Fruit fly (Drosophila melanogaster) whole organism, wandering third instar larva: Measurements from ENCODE around the gene csw.

Experiments used
- Abd-B ChIP-seq: fragments of >200 bp; optimal IDR thresholded peaks from 2 replicates; lab custom pipeline; 2017; ENCODE audit warnings: missing biosample characterization, missing genetic modification characterization
- CG32264 ChIP-seq: fragments of 200-800 bp; sonication (Bioruptor generic); optimal IDR thresholded peaks from 2 replicates; lab custom pipeline; 2016; ENCODE audit warnings: missing biosample characterization, missing genetic modification characterization
- CG9705 ChIP-seq: fragments of 200-800 bp; sonication (Bioruptor generic); optimal IDR thresholded peaks from 2 replicates; lab custom pipeline; 2018; ENCODE audit warnings: missing biosample characterization, mild to moderate bottlenecking, missing genetic modification characterization
- CrebA ChIP-seq: fragments of 200-800 bp; sonication (Bioruptor generic); optimal IDR thresholded peaks from 2 replicates; lab custom pipeline; 2016; ENCODE audit warnings: missing biosample characterization, mild to moderate bottlenecking, missing genetic modification characterization, borderline replicate concordance
- Dfd ChIP-seq: fragments of >200 bp; optimal IDR thresholded peaks from 2 replicates; lab custom pipeline; 2017; ENCODE audit warnings: missing biosample characterization, missing genetic modification characterization
- Dif ChIP-seq: fragments of 200-275, 200-300 bp; sonication (Bioruptor generic); optimal IDR thresholded peaks from 2 replicates; lab custom pipeline; 2018; ENCODE audit warnings: missing biosample characterization, missing genetic modification characterization; ENCODE audit not compliant: partially characterized antibody
- GATAd ChIP-seq: sonication (Bioruptor generic); optimal IDR thresholded peaks from 2 replicates; lab custom pipeline; 2016; ENCODE audit warnings: missing biosample characterization, missing genetic modification characterization
- HLH106 ChIP-seq: fragments of 200-800 bp; optimal IDR thresholded peaks from 3 replicates; lab custom pipeline; 2019; ENCODE audit warnings: missing biosample characterization, mild to moderate bottlenecking, missing genetic modification characterization, moderate library complexity
- Hnf4 ChIP-seq: fragments of 200-800 bp; sonication (Bioruptor generic); optimal IDR thresholded peaks from 2 replicates; lab custom pipeline; 2016; ENCODE audit warnings: missing biosample characterization, mild to moderate bottlenecking, missing genetic modification characterization
- Hr78 ChIP-seq: fragments of >200 bp; optimal IDR thresholded peaks from 2 replicates; lab custom pipeline; 2017; ENCODE audit warnings: missing biosample characterization, missing genetic modification characterization
- Hr83 ChIP-seq: fragments of 200-300 bp; sonication (Bioruptor generic); optimal IDR thresholded peaks from 2 replicates; lab custom pipeline; 2016; ENCODE audit warnings: missing biosample characterization, mild to moderate bottlenecking, missing genetic modification characterization, moderate library complexity; ENCODE audit not compliant: poor library complexity, severe bottlenecking
- Jra ChIP-seq: sonication (Bioruptor generic); optimal IDR thresholded peaks from 2 replicates; lab custom pipeline; 2016; ENCODE audit warnings: missing biosample characterization, missing genetic modification characterization
- Mio ChIP-seq: sonication (Bioruptor generic); optimal IDR thresholded peaks from 2 replicates; lab custom pipeline; 2016; ENCODE audit warnings: missing biosample characterization, missing genetic modification characterization
- Myc ChIP-seq: fragments of >200 bp; optimal IDR thresholded peaks from 2 replicates; lab custom pipeline; 2017
- N ChIP-seq: fragments of >200 bp; optimal IDR thresholded peaks from 2 replicates; lab custom pipeline; 2018; ENCODE audit warnings: missing biosample characterization, missing external identifiers, missing genetic modification characterization
- OdsH ChIP-seq: fragments of 200-800 bp; sonication (Bioruptor generic); optimal IDR thresholded peaks from 2 replicates; lab custom pipeline; 2016; ENCODE audit warnings: missing biosample characterization, mild to moderate bottlenecking, missing genetic modification characterization
- Rel ChIP-seq, 2 experiments: fragments of 200-800 bp; sonication (Bioruptor generic) in 1 of 2; optimal IDR thresholded peaks; 2 replicates in 1 of 2; 3 replicates in 1 of 2; lab custom pipeline; 2016 to 2019; ENCODE audit warnings: mild to moderate bottlenecking in 2 of 2, missing biosample characterization in 2 of 2, missing genetic modification characterization in 2 of 2, moderate library complexity in 1 of 2
- Sp1 ChIP-seq: fragments of 200-800 bp; sonication (Bioruptor generic); optimal IDR thresholded peaks from 3 replicates; lab custom pipeline; 2019; ENCODE audit warnings: missing biosample characterization, mild to moderate bottlenecking, missing genetic modification characterization, moderate library complexity
- Vsx2 ChIP-seq: fragments of 200-300, 225-300 bp; sonication (Bioruptor generic); optimal IDR thresholded peaks from 2 replicates; lab custom pipeline; 2018; ENCODE audit warnings: missing biosample characterization, missing genetic modification characterization; ENCODE audit not compliant: partially characterized antibody
- br ChIP-seq: fragments of 200-800 bp; sonication (Bioruptor generic); optimal IDR thresholded peaks from 2 replicates; lab custom pipeline; 2016; ENCODE audit warnings: missing biosample characterization, missing genetic modification characterization
- brk ChIP-seq: fragments of 200-800 bp; sonication (Bioruptor generic); optimal IDR thresholded peaks from 2 replicates; lab custom pipeline; 2016; ENCODE audit warnings: missing biosample characterization, mild to moderate bottlenecking, missing genetic modification characterization
- dl ChIP-seq, 2 experiments: fragments of 175-275, 200-275 bp in 1 of 2; fragments of 200-275 bp in 1 of 2; sonication (Bioruptor generic); optimal IDR thresholded peaks; lab custom pipeline; 2018; ENCODE audit warnings: mild to moderate bottlenecking in 2 of 2, missing biosample characterization in 2 of 2, missing genetic modification characterization in 2 of 2, moderate library complexity in 2 of 2; ENCODE audit not compliant: partially characterized antibody in 2 of 2, insufficient read depth in 1 of 2
- dmrt93B ChIP-seq: fragments of 200-800 bp; sonication (Bioruptor generic); optimal IDR thresholded peaks from 2 replicates; lab custom pipeline; 2018; ENCODE audit warnings: missing biosample characterization, mild to moderate bottlenecking, missing genetic modification characterization
- dsf ChIP-seq: sonication (Bioruptor generic); optimal IDR thresholded peaks from 2 replicates; lab custom pipeline; 2016; ENCODE audit warnings: missing biosample characterization, missing genetic modification characterization, borderline replicate concordance
- ey ChIP-seq: fragments of 200-800 bp; sonication (Bioruptor generic); optimal IDR thresholded peaks from 2 replicates; lab custom pipeline; 2016; ENCODE audit warnings: missing biosample characterization, missing genetic modification characterization
- foxo ChIP-seq, 2 experiments: fragments of 200-800 bp; sonication (Bioruptor generic); optimal IDR thresholded peaks; 2 replicates in 1 of 2; 3 replicates in 1 of 2; lab custom pipeline; 2016 to 2017; ENCODE audit warnings: missing biosample characterization in 2 of 2, missing genetic modification characterization in 2 of 2
- fru ChIP-seq: fragments of 200-800 bp; sonication (Bioruptor generic); optimal IDR thresholded peaks from 3 replicates; lab custom pipeline; 2016; ENCODE audit warnings: missing biosample characterization, mild to moderate bottlenecking, missing genetic modification characterization
- h ChIP-seq: fragments of 200-800 bp; sonication (Bioruptor generic); optimal IDR thresholded peaks from 3 replicates; lab custom pipeline; 2016; ENCODE audit warnings: missing biosample characterization, mild to moderate bottlenecking, missing genetic modification characterization
- jim ChIP-seq: fragments of 175-275, 200-325 bp; sonication (Bioruptor generic); optimal IDR thresholded peaks from 2 replicates; lab custom pipeline; 2016; ENCODE audit warnings: missing biosample characterization, mild to moderate bottlenecking, missing genetic modification characterization
- lola ChIP-seq: fragments of >200 bp; optimal IDR thresholded peaks from 2 replicates; lab custom pipeline; 2017; ENCODE audit warnings: missing biosample characterization, missing genetic modification characterization
- pan ChIP-seq: fragments of >200 bp; optimal IDR thresholded peaks from 2 replicates; lab custom pipeline; 2017
- psq ChIP-seq: fragments of 200-800 bp; sonication (Bioruptor generic); optimal IDR thresholded peaks from 3 replicates; lab custom pipeline; 2017; ENCODE audit warnings: missing biosample characterization, mild to moderate bottlenecking, missing genetic modification characterization, moderate library complexity
- rgr ChIP-seq: fragments of 200-800 bp; sonication (Bioruptor generic); optimal IDR thresholded peaks from 3 replicates; lab custom pipeline; 2016; ENCODE audit warnings: missing biosample characterization, mild to moderate bottlenecking, missing genetic modification characterization
- sage ChIP-seq: fragments of 200-800 bp; sonication (Bioruptor generic); optimal IDR thresholded peaks from 2 replicates; lab custom pipeline; 2016; ENCODE audit warnings: missing biosample characterization, mild to moderate bottlenecking, missing genetic modification characterization
- sv ChIP-seq: fragments of 200-800 bp; sonication (Bioruptor generic); optimal IDR thresholded peaks from 3 replicates; lab custom pipeline; 2016; ENCODE audit warnings: missing biosample characterization, missing genetic modification characterization
- tai ChIP-seq: sonication (Bioruptor generic); optimal IDR thresholded peaks from 2 replicates; lab custom pipeline; 2016; ENCODE audit warnings: missing biosample characterization, missing genetic modification characterization
- usp ChIP-seq: fragments of >200 bp; optimal IDR thresholded peaks from 2 replicates; lab custom pipeline; 2017; ENCODE audit warnings: missing biosample characterization, missing genetic modification characterization
- woc ChIP-seq: sonication (Bioruptor generic); optimal IDR thresholded peaks from 2 replicates; lab custom pipeline; 2016; ENCODE audit warnings: missing biosample characterization, mild to moderate bottlenecking, missing genetic modification characterization

The csw gene

DNA sequence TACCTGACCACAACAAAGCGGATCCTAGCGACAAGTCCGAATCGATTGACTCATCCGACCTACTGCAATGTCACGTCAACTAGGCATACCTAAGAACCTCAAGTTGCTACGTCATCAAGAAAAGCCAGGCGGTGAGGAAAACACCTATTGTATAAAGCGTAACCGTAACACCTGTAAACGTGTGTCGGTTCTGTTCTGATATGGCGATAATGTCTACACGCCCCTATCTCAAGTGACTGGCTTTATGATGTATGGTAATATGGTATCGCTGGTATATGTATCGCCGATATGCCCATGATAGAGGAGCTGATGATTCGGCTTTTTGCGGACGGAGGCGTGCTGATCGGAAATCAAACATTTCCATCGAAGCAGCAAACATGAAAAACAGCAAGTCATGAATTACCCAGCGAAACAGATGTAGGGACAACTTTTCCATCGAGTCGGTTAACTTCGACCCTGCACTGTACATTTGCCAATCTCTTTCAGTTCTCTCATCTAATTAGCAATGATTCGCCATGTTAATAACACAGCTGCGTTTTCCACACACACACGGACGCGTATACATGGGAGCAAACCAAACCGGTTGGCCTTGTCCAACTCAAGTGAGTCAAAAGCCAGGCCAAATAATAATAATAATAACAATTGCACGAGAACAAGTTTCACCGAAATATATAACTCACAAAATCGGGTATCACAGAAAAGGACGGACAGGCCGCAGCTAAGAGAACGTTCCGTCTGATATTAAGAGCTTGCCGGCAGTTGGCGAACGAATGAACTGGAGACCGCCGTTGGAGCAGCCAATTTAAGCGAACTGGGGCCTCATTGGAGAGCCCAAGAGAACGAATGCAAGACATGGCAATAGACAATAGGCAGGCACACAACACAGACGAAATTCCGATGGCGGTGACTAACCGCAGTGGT, 24.0 kb upstream of the csw start:
- peak; percentile 17 for TF ChIP-seq Rel (GFP tag; optimal IDR thresholded peaks at IDR 0.05; lab: Kevin White, UChicago)
- no peak for TF ChIP-seq Rel (tag; optimal IDR thresholded peaks at IDR 0.05; lab: Kevin White, UChicago)
- TF ChIP-seq OdsH (GFP tag; lab: Kevin White, UChicago): no peak
- no peak for TF ChIP-seq fru
- TF ChIP-seq Jra (GFP tag; lab: Kevin White, UChicago): no peak

DNA sequence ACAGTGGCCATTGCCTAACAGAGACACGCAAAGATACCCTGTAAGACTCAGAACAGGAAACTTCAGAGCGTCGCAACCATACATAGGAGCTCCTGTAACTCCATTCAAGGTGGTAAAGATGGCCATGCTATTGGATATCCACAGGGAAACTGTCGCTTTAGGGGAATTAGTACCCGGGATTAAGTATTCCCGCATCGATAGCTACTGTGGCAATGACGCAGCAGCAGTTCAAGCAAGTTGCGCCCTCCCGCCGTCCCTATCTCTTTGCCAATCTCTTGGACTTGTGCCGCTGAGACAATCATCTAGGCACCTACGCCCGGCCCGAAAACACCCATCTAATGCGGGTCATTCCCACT, 23.3 kb upstream of the csw start:
- TF ChIP-seq Hr83 (GFP tag; lab: Kevin White, UChicago) (no peak), dl (GFP tag; optimal IDR thresholded peaks at IDR 0.05; lab: Kevin White, UChicago; ENCODE audit: insufficient read depth in 1 of 2, partially characterized antibody in 2 of 2) (no peak), Abd-B (no peak), ey (GFP tag; lab: Kevin White, UChicago) (peak; percentile 61), HLH106 (tag; lab: Kevin White, UChicago) (peak; percentile 73), h (peak; percentile 78), foxo (GFP tag; optimal IDR thresholded peaks at IDR 0.05; lab: Kevin White, UChicago) (peak in 1 of 2 experiments; percentile 74), CG9705 (GFP tag; lab: Kevin White, UChicago) (no peak), sage (GFP tag; lab: Kevin White, UChicago) (no peak), OdsH (GFP tag; lab: Kevin White, UChicago) (peak; percentile 54), rgr (GFP tag; lab: Kevin White, UChicago) (peak; percentile 39), dsf (no peak), fru (peak; percentile 78), Jra (GFP tag; lab: Kevin White, UChicago) (peak; percentile 43), woc (GFP tag; lab: Kevin White, UChicago) (peak; percentile 36), Hnf4 (no peak), GATAd (GFP tag; lab: Kevin White, UChicago) (no peak), usp (GFP tag; lab: Kevin White, UChicago) (no peak), Hr78 (GFP tag; lab: Kevin White, UChicago) (no peak), Rel (GFP tag; optimal IDR thresholded peaks at IDR 0.05; lab: Kevin White, UChicago) (no peak), Rel (tag; optimal IDR thresholded peaks at IDR 0.05; lab: Kevin White, UChicago) (peak; percentile 59), brk (GFP tag; lab: Kevin White, UChicago) (no peak), Dif (GFP tag; lab: Kevin White, UChicago) (no peak), jim (no peak), lola (GFP tag; lab: Kevin White, UChicago) (no peak), Vsx2 (no peak), CrebA (no peak), psq (GFP tag; lab: Kevin White, UChicago) (peak; percentile 54), br (GFP tag; lab: Kevin White, UChicago) (peak; percentile 60), dmrt93B (GFP tag; lab: Kevin White, UChicago) (peak; percentile 50), pan (lab: Kevin White, UChicago) (no peak), Sp1 (GFP tag; lab: Kevin White, UChicago) (peak; percentile 21), sv (GFP tag; lab: Kevin White, UChicago) (no peak), tai (GFP tag; lab: Kevin White, UChicago) (no peak)

DNA sequence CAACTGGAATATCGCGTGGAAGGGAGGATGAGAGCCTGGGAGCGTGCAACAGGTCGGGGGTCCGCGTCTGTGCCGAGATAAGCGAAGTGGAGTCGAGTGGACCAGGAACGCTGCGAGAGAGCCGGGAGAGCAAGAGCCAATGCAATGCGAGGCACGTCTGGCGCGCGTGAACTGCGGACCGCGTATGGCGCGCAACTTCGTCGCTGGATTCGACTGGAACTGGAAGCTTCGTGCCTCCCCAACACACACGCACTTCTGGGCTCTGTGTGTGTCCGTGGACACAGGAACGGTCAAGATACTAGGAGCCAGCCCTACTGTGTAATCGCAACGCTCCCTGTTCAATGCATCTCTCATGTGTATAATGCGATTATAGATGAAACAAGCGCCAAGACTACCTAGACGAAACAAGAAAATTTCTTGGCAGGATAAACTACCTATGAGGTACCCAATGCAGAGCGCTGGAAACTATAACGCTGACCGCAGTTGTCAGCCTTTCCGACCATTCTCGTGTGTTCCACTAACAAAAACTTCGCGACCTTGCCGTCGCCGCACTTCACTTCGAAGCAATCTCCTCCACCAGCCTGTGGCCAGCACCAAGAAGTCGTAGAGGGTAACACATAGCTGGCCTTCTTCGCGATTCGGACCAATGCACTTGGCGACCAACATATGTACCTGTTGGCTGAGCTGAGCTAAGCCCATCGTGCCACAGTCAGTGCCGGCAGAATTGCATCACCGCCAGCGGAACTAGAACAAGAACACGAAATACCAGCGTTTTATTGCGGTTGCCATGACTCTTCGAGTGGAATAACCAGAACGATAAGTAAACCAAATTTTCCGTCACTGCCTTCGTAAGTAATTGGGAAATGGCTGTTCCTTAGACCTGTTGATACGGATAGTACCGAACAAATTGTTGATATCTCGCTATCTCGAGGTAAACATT, 21.9 kb upstream of the csw start, which contains the start of gene Rtca:
Rtca (plus strand) TSS at position 536 of the 940 bp plus-strand sequence.
- TF ChIP-seq h (peak; percentile 91), sage (GFP tag; lab: Kevin White, UChicago) (no peak), brk (GFP tag; lab: Kevin White, UChicago) (no peak), sv (GFP tag; lab: Kevin White, UChicago) (peak; percentile 8), usp (GFP tag; lab: Kevin White, UChicago) (no peak), GATAd (GFP tag; lab: Kevin White, UChicago) (no peak), jim (no peak), Hr78 (GFP tag; lab: Kevin White, UChicago) (no peak), CrebA (no peak), N (GFP tag; lab: Kevin White, UChicago) (no peak), Rel (GFP tag; optimal IDR thresholded peaks at IDR 0.05; lab: Kevin White, UChicago) (peak; percentile 38), Rel (tag; optimal IDR thresholded peaks at IDR 0.05; lab: Kevin White, UChicago) (peak; percentile 54), Dfd (GFP tag; lab: Kevin White, UChicago) (no peak), OdsH (GFP tag; lab: Kevin White, UChicago) (peak; percentile 87), Myc (lab: Kevin White, UChicago) (no peak), CG32264 (GFP tag; lab: Kevin White, UChicago) (peak; percentile 58), dl (GFP tag; optimal IDR thresholded peaks at IDR 0.05; lab: Kevin White, UChicago; ENCODE audit: insufficient read depth in 1 of 2, partially characterized antibody in 2 of 2) (peak; percentile 63 to 82), Hnf4 (peak; percentile 83), Abd-B (no peak), CG9705 (GFP tag; lab: Kevin White, UChicago) (peak; percentile 70), foxo (GFP tag; optimal IDR thresholded peaks at IDR 0.05; lab: Kevin White, UChicago) (peak; percentile 5 to 92), br (GFP tag; lab: Kevin White, UChicago) (peak; percentile 90), Mio (GFP tag; lab: Kevin White, UChicago) (peak; percentile 20), Sp1 (GFP tag; lab: Kevin White, UChicago) (peak; percentile 84), ey (GFP tag; lab: Kevin White, UChicago) (peak; percentile 93), HLH106 (tag; lab: Kevin White, UChicago) (peak; percentile 83), fru (peak; percentile 94), psq (GFP tag; lab: Kevin White, UChicago) (peak; percentile 81)
